Worm (Caenorhabditis elegans): Measurements from ENCODE around the gene C33G3.6.

ce11 chrX:14101986-14102385 is 17.9 kb upstream of the C33G3.6 start, which contains the start of gene F16B12.6:
- TF ChIP-seq lin-13 (tag; optimal IDR thresholded peaks at IDR 0.05) (peak; percentile 87), snpc-4 (tag; optimal IDR thresholded peaks at IDR 0.05) (no peak), nhr-28 (tag; optimal IDR thresholded peaks at IDR 0.05) (no peak), sem-2 (GFP tag; optimal IDR thresholded peaks at IDR 0.05) (no peak), lsy-2 (tag; optimal IDR thresholded peaks at IDR 0.05) (peak; percentile 72), pha-4 (tag; optimal IDR thresholded peaks at IDR 0.05) (peak; percentile 93)

Data from whole organism, mixed stage, embryonic.